Fruit fly (Drosophila melanogaster) whole organism, wandering third instar larva: Measurements from ENCODE around the gene Ent2.

Source experiments
- Abd-B ChIP-seq: fragments of >200 bp; optimal IDR thresholded peaks from 2 replicates; lab custom pipeline; 2017; ENCODE audit warnings: missing biosample characterization, missing genetic modification characterization
- CG9705 ChIP-seq: fragments of 200-800 bp; sonication (Bioruptor generic); optimal IDR thresholded peaks from 2 replicates; lab custom pipeline; 2018; ENCODE audit warnings: missing biosample characterization, mild to moderate bottlenecking, missing genetic modification characterization
- Dfd ChIP-seq: fragments of >200 bp; optimal IDR thresholded peaks from 2 replicates; lab custom pipeline; 2017; ENCODE audit warnings: missing biosample characterization, missing genetic modification characterization
- Hnf4 ChIP-seq: fragments of 200-800 bp; sonication (Bioruptor generic); optimal IDR thresholded peaks from 2 replicates; lab custom pipeline; 2016; ENCODE audit warnings: missing biosample characterization, mild to moderate bottlenecking, missing genetic modification characterization
- Hr78 ChIP-seq: fragments of >200 bp; optimal IDR thresholded peaks from 2 replicates; lab custom pipeline; 2017; ENCODE audit warnings: missing biosample characterization, missing genetic modification characterization
- Hr83 ChIP-seq: fragments of 200-300 bp; sonication (Bioruptor generic); optimal IDR thresholded peaks from 2 replicates; lab custom pipeline; 2016; ENCODE audit warnings: missing biosample characterization, mild to moderate bottlenecking, missing genetic modification characterization, moderate library complexity; ENCODE audit not compliant: poor library complexity, severe bottlenecking
- Myc ChIP-seq: fragments of >200 bp; optimal IDR thresholded peaks from 2 replicates; lab custom pipeline; 2017
- Vsx2 ChIP-seq: fragments of 200-300, 225-300 bp; sonication (Bioruptor generic); optimal IDR thresholded peaks from 2 replicates; lab custom pipeline; 2018; ENCODE audit warnings: missing biosample characterization, missing genetic modification characterization; ENCODE audit not compliant: partially characterized antibody
- dmrt93B ChIP-seq: fragments of 200-800 bp; sonication (Bioruptor generic); optimal IDR thresholded peaks from 2 replicates; lab custom pipeline; 2018; ENCODE audit warnings: missing biosample characterization, mild to moderate bottlenecking, missing genetic modification characterization
- h ChIP-seq: fragments of 200-800 bp; sonication (Bioruptor generic); optimal IDR thresholded peaks from 3 replicates; lab custom pipeline; 2016; ENCODE audit warnings: missing biosample characterization, mild to moderate bottlenecking, missing genetic modification characterization
- jim ChIP-seq: fragments of 175-275, 200-325 bp; sonication (Bioruptor generic); optimal IDR thresholded peaks from 2 replicates; lab custom pipeline; 2016; ENCODE audit warnings: missing biosample characterization, mild to moderate bottlenecking, missing genetic modification characterization

Ent2 gene

DNA sequence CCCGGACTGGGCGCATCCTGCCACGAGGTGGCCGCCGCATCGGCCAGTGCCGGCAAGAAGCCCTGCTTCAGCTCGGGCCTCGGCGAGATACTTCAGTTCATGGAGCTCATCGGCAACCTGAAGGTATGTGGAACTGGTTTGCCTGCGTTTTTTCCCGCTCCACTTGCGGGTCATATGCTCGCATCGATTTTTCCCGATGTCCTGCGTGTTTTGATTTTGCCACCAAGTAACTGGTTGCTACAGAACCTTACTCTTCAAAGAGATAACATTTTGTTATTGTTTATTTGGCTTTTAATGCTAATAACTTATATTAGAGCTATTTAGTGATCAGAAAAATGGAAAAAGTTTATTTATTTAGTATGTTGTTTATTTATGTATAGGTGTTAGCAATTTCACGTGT is 51.0 kb downstream of the Ent2 start:
- TF ChIP-seq Hnf4 = no peak
- no peak for TF ChIP-seq jim (GFP tag; lab: Kevin White, UChicago)
- TF ChIP-seq CG9705 = no peak
- TF ChIP-seq Dfd = no peak
- no peak for TF ChIP-seq Hr78 (GFP tag; lab: Kevin White, UChicago)
- TF ChIP-seq Hr83 (GFP tag; lab: Kevin White, UChicago) = no peak
- TF ChIP-seq Myc (lab: Kevin White, UChicago) = no peak
- TF ChIP-seq h (GFP tag; lab: Kevin White, UChicago) = no peak
- no peak for TF ChIP-seq Abd-B (GFP tag; lab: Kevin White, UChicago)
- TF ChIP-seq dmrt93B (GFP tag; lab: Kevin White, UChicago) = no peak
- no peak for TF ChIP-seq Vsx2 (GFP tag; lab: Kevin White, UChicago)
